Worm (Caenorhabditis elegans) whole organism, L3 larva: ENCODE data around the gene Y57G11C.40.

Experiments used
- ama-1 ChIP-seq: fragments of 150-350 bp; optimal IDR thresholded peaks from 2 replicates; lab custom pipeline; 2018
- elt-2 ChIP-seq: sonication (generic microtip); optimal IDR thresholded peaks from 2 replicates; lab custom pipeline; 2016; ENCODE audit warnings: missing genetic modification reagents, mild to moderate bottlenecking, missing genetic modification characterization, missing compliant biosample characterization
- hmg-11 ChIP-seq: sonication (generic microtip); optimal IDR thresholded peaks from 2 replicates; lab custom pipeline; 2016; ENCODE audit warnings: missing genetic modification characterization, missing compliant biosample characterization
- lin-15B ChIP-seq: fragments of 150-350 bp; optimal IDR thresholded peaks from 2 replicates; lab custom pipeline; 2014; ENCODE audit warnings: missing biosample characterization, missing genetic modification characterization
- lin-39 ChIP-seq: fragments of 150-350 bp; optimal IDR thresholded peaks from 2 replicates; lab custom pipeline; 2018; ENCODE audit warnings: missing biosample characterization, missing genetic modification reagents, missing genetic modification characterization
- nfya-1 ChIP-seq: sonication (generic microtip); optimal IDR thresholded peaks from 2 replicates; lab custom pipeline; 2017; ENCODE audit warnings: missing genetic modification characterization, mild to moderate bottlenecking, missing compliant biosample characterization, antibody characterized with exemption, moderate library complexity; ENCODE audit not compliant: insufficient read depth
- nhr-11 ChIP-seq: fragments of 150-350 bp; optimal IDR thresholded peaks from 2 replicates; lab custom pipeline; 2014; ENCODE audit warnings: missing biosample characterization, missing genetic modification characterization
- nhr-237 ChIP-seq: fragments of 150-350 bp; optimal IDR thresholded peaks from 2 replicates; lab custom pipeline; 2014; ENCODE audit warnings: missing biosample characterization, missing genetic modification characterization
- nhr-43 ChIP-seq: sonication (generic microtip); optimal IDR thresholded peaks from 2 replicates; lab custom pipeline; 2016; ENCODE audit warnings: mild to moderate bottlenecking, missing genetic modification characterization, missing compliant biosample characterization; ENCODE audit not compliant: poor library complexity, severe bottlenecking
- nhr-67 ChIP-seq: fragments of 150-350 bp; optimal IDR thresholded peaks from 2 replicates; lab custom pipeline; 2014; ENCODE audit warnings: missing biosample characterization, missing genetic modification characterization
- pha-4 ChIP-seq: fragments of 150-350 bp; optimal IDR thresholded peaks from 2 replicates; lab custom pipeline; 2014; ENCODE audit warnings: missing biosample characterization, missing genetic modification reagents, missing genetic modification characterization
- pqm-1 ChIP-seq: fragments of 150-350 bp; optimal IDR thresholded peaks from 2 replicates; lab custom pipeline; 2017; ENCODE audit warnings: missing biosample characterization, missing genetic modification characterization, inconsistent platforms
- sea-2 ChIP-seq: fragments of 150-350 bp; sonication (generic microtip); optimal IDR thresholded peaks from 4 replicates; lab custom pipeline; 2014; ENCODE audit warnings: missing biosample characterization, missing genetic modification reagents, missing genetic modification characterization
- snpc-4 ChIP-seq: fragments of 150-350 bp; optimal IDR thresholded peaks from 2 replicates; lab custom pipeline; 2014; ENCODE audit warnings: missing biosample characterization, missing genetic modification characterization

The Y57G11C.40 gene

DNA sequence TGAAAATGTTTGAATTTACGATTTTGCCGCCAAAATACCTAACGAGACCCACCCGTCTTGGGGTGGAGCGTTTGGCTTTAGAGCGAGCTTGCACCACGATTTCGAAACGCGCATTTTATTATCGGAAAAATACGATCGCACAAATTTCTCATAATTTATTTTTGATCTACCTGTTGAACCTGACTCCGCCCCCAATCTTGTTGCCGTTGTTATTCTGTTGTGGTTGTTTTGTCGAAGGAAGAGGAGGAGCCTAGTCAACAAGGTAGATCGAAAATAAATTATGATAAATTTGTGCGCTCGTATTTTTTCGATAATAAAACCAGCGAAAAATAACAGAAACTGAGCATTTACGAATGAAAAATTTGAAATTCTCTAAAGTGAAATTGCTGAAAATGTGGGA, 45.1 kb downstream of the Y57G11C.40 start:
- TF ChIP-seq lin-39 (no peak), nhr-11 (tag; lab: Kevin White, UChicago) (no peak)

ce11 chrIV:14658054-14658631, 45.9 kb downstream of the Y57G11C.40 start, which contains the start of gene anoh-2:
anoh-2 (plus strand) TSS chrIV:14658308.
- TF ChIP-seq hmg-11 (tag; lab: Kevin White, UChicago): no peak
- no peak for TF ChIP-seq nhr-237 (tag; lab: Kevin White, UChicago)
- no peak for TF ChIP-seq pqm-1 (tag; lab: Kevin White, UChicago)
- TF ChIP-seq sea-2 (GFP tag; lab: Kevin White, UChicago): no peak
- peak; percentile 48 for TF ChIP-seq ama-1 (lab: Kevin White, UChicago)

DNA sequence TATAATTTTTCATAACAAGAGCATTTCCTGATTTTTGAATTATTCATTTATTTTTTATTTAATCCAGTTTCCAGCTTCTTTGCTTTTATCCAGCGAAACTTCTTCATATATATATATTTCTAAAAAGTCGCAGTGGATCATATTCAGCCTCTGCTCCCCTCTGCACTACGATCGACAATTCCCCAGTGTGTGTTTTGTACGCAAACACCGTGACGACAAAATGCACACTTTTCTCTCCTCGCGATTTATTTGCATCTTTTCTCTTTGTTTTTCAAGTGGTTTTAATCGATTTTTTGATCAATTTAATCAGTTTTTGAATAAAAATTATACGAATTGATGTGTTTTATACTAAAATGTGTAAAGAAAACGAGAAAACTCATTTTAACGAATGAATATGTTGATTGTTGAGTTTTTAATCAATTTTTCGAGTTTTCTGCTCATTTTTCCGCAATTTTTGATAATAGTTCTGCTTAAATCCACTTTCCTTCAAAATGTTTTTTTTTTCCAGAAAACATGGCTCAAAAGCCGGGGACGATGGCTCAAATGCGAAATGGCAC, 47.4 kb downstream of the Y57G11C.40 start, which contains the start of gene Y57G11C.33:
TSS of gene Y57G11C.33 (plus strand) at position 507 of the 557 bp plus-strand sequence.
- no peak for TF ChIP-seq elt-2
- peak; percentile 38 for TF ChIP-seq snpc-4 (tag; lab: Kevin White, UChicago)
- peak; percentile 61 for TF ChIP-seq nfya-1 (tag; lab: Kevin White, UChicago)
- peak; percentile 4 for TF ChIP-seq lin-15B (tag; lab: Kevin White, UChicago)
- no peak for TF ChIP-seq nhr-43 (tag; lab: Kevin White, UChicago)
- peak; percentile 39 for TF ChIP-seq pha-4
- peak; percentile 28 for TF ChIP-seq hmg-11 (tag; lab: Kevin White, UChicago)
- no peak for TF ChIP-seq nhr-67 (tag; lab: Kevin White, UChicago)
